Fruit fly (Drosophila melanogaster): ENCODE data around the gene ana1.

- no peak for TF ChIP-seq gl (tag; optimal IDR thresholded peaks at IDR 0.05)
- TF ChIP-seq CG10348 (GFP tag; IDR thresholded peaks at IDR 0.05) = no peak
- no peak for TF ChIP-seq CG13204 (GFP tag; optimal IDR thresholded peaks at IDR 0.05)
Observed at dm6 chr3R:24481040-24481439, 49.3 kb upstream of the ana1 start.
